Worm (Caenorhabditis elegans) whole organism, L3 larva: ENCODE data around the gene hira-1.

Source experiments
- R02D3.7 ChIP-seq: fragments of 150-350 bp; optimal IDR thresholded peaks from 2 replicates; lab custom pipeline; 2014; ENCODE audit warnings: missing biosample characterization, missing genetic modification characterization
- ZK546.5 ChIP-seq: sonication (generic microtip); optimal IDR thresholded peaks from 2 replicates; lab custom pipeline; 2017; ENCODE audit warnings: missing biosample characterization, missing genetic modification characterization
- aly-2 ChIP-seq: fragments of 150-350 bp; optimal IDR thresholded peaks from 2 replicates; lab custom pipeline; 2014; ENCODE audit warnings: missing biosample characterization, missing genetic modification characterization
- ama-1 ChIP-seq: fragments of 150-350 bp; optimal IDR thresholded peaks from 2 replicates; lab custom pipeline; 2018
- ceh-16 ChIP-seq: sonication (generic microtip); optimal IDR thresholded peaks from 2 replicates; lab custom pipeline; 2017; ENCODE audit warnings: missing biosample characterization, missing genetic modification characterization
- ceh-82 ChIP-seq: fragments of 150-350 bp; optimal IDR thresholded peaks from 2 replicates; lab custom pipeline; 2014; ENCODE audit warnings: missing biosample characterization, missing genetic modification characterization
- daf-12 ChIP-seq: fragments of 150-350 bp; optimal IDR thresholded peaks from 2 replicates; lab custom pipeline; 2014; ENCODE audit warnings: missing biosample characterization, missing genetic modification reagents, missing genetic modification characterization
- egl-27 ChIP-seq: sonication (generic microtip); optimal IDR thresholded peaks from 4 replicates; lab custom pipeline; 2017; ENCODE audit warnings: missing biosample characterization, missing genetic modification reagents, missing genetic modification characterization
- egl-5 ChIP-seq: fragments of 150-350 bp; optimal IDR thresholded peaks from 2 replicates; lab custom pipeline; 2017; ENCODE audit warnings: missing biosample characterization, missing genetic modification reagents, missing genetic modification characterization, inconsistent platforms
- elt-2 ChIP-seq: sonication (generic microtip); optimal IDR thresholded peaks from 2 replicates; lab custom pipeline; 2016; ENCODE audit warnings: missing genetic modification reagents, mild to moderate bottlenecking, missing genetic modification characterization, missing compliant biosample characterization
- eor-1 ChIP-seq, 2 experiments: fragments of 150-350 bp; optimal IDR thresholded peaks; 2 replicates each; lab custom pipeline; 2014 to 2018; ENCODE audit warnings: missing biosample characterization in 2 of 2, missing genetic modification characterization in 2 of 2
- fkh-10 ChIP-seq: sonication (generic microtip); optimal IDR thresholded peaks from 2 replicates; lab custom pipeline; 2017; ENCODE audit warnings: missing biosample characterization, missing genetic modification reagents, missing genetic modification characterization
- fkh-2 ChIP-seq: fragments of 150-350 bp; optimal IDR thresholded peaks from 2 replicates; lab custom pipeline; 2014; ENCODE audit warnings: missing biosample characterization, missing genetic modification reagents, missing genetic modification characterization
- fos-1 ChIP-seq: fragments of 150-350 bp; optimal IDR thresholded peaks from 2 replicates; lab custom pipeline; 2014; ENCODE audit warnings: missing biosample characterization, missing genetic modification characterization
- hmg-11 ChIP-seq: sonication (generic microtip); optimal IDR thresholded peaks from 2 replicates; lab custom pipeline; 2016; ENCODE audit warnings: missing genetic modification characterization, missing compliant biosample characterization
- jun-1 ChIP-seq: fragments of 150-350 bp; optimal IDR thresholded peaks from 2 replicates; lab custom pipeline; 2014; ENCODE audit warnings: missing biosample characterization, missing genetic modification reagents, missing genetic modification characterization
- lin-15B ChIP-seq: fragments of 150-350 bp; optimal IDR thresholded peaks from 2 replicates; lab custom pipeline; 2014; ENCODE audit warnings: missing biosample characterization, missing genetic modification characterization
- lin-39 ChIP-seq: fragments of 150-350 bp; optimal IDR thresholded peaks from 2 replicates; lab custom pipeline; 2018; ENCODE audit warnings: missing biosample characterization, missing genetic modification reagents, missing genetic modification characterization
- lsy-12 ChIP-seq: sonication (generic microtip); optimal IDR thresholded peaks from 2 replicates; lab custom pipeline; 2016; ENCODE audit warnings: mild to moderate bottlenecking, missing genetic modification characterization, missing compliant biosample characterization
- nfya-1 ChIP-seq: sonication (generic microtip); optimal IDR thresholded peaks from 2 replicates; lab custom pipeline; 2017; ENCODE audit warnings: missing genetic modification characterization, mild to moderate bottlenecking, missing compliant biosample characterization, antibody characterized with exemption, moderate library complexity; ENCODE audit not compliant: insufficient read depth
- nhr-11 ChIP-seq: fragments of 150-350 bp; optimal IDR thresholded peaks from 2 replicates; lab custom pipeline; 2014; ENCODE audit warnings: missing biosample characterization, missing genetic modification characterization
- nhr-12 ChIP-seq: fragments of 150-350 bp; optimal IDR thresholded peaks from 2 replicates; lab custom pipeline; 2014; ENCODE audit warnings: missing biosample characterization, missing genetic modification characterization
- nhr-23 ChIP-seq: fragments of 150-350 bp; optimal IDR thresholded peaks from 2 replicates; lab custom pipeline; 2014; ENCODE audit warnings: missing biosample characterization, missing genetic modification reagents, missing genetic modification characterization
- nhr-25 ChIP-seq: sonication (generic microtip); optimal IDR thresholded peaks from 2 replicates; lab custom pipeline; 2017; ENCODE audit warnings: missing biosample characterization, missing genetic modification characterization
- nhr-43 ChIP-seq: sonication (generic microtip); optimal IDR thresholded peaks from 2 replicates; lab custom pipeline; 2016; ENCODE audit warnings: mild to moderate bottlenecking, missing genetic modification characterization, missing compliant biosample characterization; ENCODE audit not compliant: poor library complexity, severe bottlenecking
- nhr-67 ChIP-seq: fragments of 150-350 bp; optimal IDR thresholded peaks from 2 replicates; lab custom pipeline; 2014; ENCODE audit warnings: missing biosample characterization, missing genetic modification characterization
- nhr-76 ChIP-seq: fragments of 150-350 bp; sonication (generic microtip); optimal IDR thresholded peaks from 5 replicates; lab custom pipeline; 2014; ENCODE audit warnings: missing biosample characterization, missing genetic modification characterization
- nhr-77 ChIP-seq: fragments of 150-350 bp; optimal IDR thresholded peaks from 2 replicates; lab custom pipeline; 2014; ENCODE audit warnings: missing biosample characterization, missing genetic modification characterization
- pha-4 ChIP-seq: fragments of 150-350 bp; optimal IDR thresholded peaks from 2 replicates; lab custom pipeline; 2014; ENCODE audit warnings: missing biosample characterization, missing genetic modification reagents, missing genetic modification characterization
- pqm-1 ChIP-seq: fragments of 150-350 bp; optimal IDR thresholded peaks from 2 replicates; lab custom pipeline; 2017; ENCODE audit warnings: missing biosample characterization, missing genetic modification characterization, inconsistent platforms
- sea-2 ChIP-seq: fragments of 150-350 bp; sonication (generic microtip); optimal IDR thresholded peaks from 4 replicates; lab custom pipeline; 2014; ENCODE audit warnings: missing biosample characterization, missing genetic modification reagents, missing genetic modification characterization
- skn-1 ChIP-seq: fragments of 150-350 bp; optimal IDR thresholded peaks from 2 replicates; lab custom pipeline; 2014; ENCODE audit warnings: missing biosample characterization, missing genetic modification characterization
- snpc-4 ChIP-seq: fragments of 150-350 bp; optimal IDR thresholded peaks from 2 replicates; lab custom pipeline; 2014; ENCODE audit warnings: missing biosample characterization, missing genetic modification characterization
- tbx-2 ChIP-seq: sonication (generic microtip); optimal IDR thresholded peaks from 2 replicates; lab custom pipeline; 2016; ENCODE audit warnings: mild to moderate bottlenecking, missing genetic modification characterization, missing compliant biosample characterization
- unc-39 ChIP-seq: sonication (generic microtip); optimal IDR thresholded peaks from 4 replicates; lab custom pipeline; 2017; ENCODE audit warnings: missing biosample characterization, missing genetic modification characterization
- unc-62 ChIP-seq: fragments of 150-350 bp; sonication (generic microtip); optimal IDR thresholded peaks from 4 replicates; lab custom pipeline; 2014; ENCODE audit warnings: missing biosample characterization, missing genetic modification reagents, missing genetic modification characterization
- zag-1 ChIP-seq: fragments of 150-350 bp; optimal IDR thresholded peaks from 2 replicates; lab custom pipeline; 2014; ENCODE audit warnings: missing biosample characterization, missing genetic modification characterization
- ztf-11 ChIP-seq: fragments of 150-350 bp; optimal IDR thresholded peaks from 2 replicates; lab custom pipeline; 2014; ENCODE audit warnings: missing biosample characterization, missing genetic modification characterization
- ztf-4 ChIP-seq: fragments of 150-350 bp; optimal IDR thresholded peaks from 2 replicates; lab custom pipeline; 2014; ENCODE audit warnings: missing biosample characterization, missing genetic modification characterization

hira-1 gene

ce11 chrIII:5224908-5225307, 34.0 kb downstream of the hira-1 start (continued):
- TF ChIP-seq nhr-23 (peak; percentile 44), nhr-43 (tag; lab: Kevin White, UChicago) (no peak), lin-15B (no peak), daf-12 (tag; lab: Kevin White, UChicago) (no peak)

DNA sequence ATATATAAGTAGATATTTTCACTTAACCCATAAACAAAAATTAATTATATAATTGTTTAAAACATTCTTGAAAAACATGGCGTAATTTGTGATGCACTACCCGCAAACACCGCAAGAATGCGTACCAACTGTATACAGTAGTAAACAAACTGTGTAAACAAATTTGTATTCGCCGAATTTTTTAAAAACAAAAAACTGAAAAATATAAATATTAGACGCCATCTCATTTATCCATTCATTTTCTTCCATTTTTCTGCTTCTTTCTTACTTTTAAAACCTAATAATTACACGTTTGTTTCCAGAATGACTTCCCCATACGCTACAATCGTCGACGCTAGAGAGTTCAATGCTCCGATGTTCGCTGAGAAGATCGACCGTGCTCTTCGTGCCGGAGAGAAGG, 34.4 kb downstream of the hira-1 start, which contains the start of gene nex-1:
Gene nex-1 (plus strand): TSS at position 301 of the 400 bp plus-strand sequence.
- no peak for TF ChIP-seq nhr-23
- no peak for TF ChIP-seq zag-1 (tag; lab: Kevin White, UChicago)
- TF ChIP-seq nhr-12 (tag; lab: Kevin White, UChicago), result no peak
- no peak for TF ChIP-seq nhr-77 (tag; lab: Kevin White, UChicago)
- TF ChIP-seq nhr-25, result no peak
- TF ChIP-seq fos-1 (tag; lab: Kevin White, UChicago), result no peak
- TF ChIP-seq jun-1 (tag; lab: Kevin White, UChicago), result no peak
- no peak for TF ChIP-seq aly-2 (tag; lab: Kevin White, UChicago)
- no peak for TF ChIP-seq snpc-4 (tag; lab: Kevin White, UChicago)
- no peak for TF ChIP-seq nhr-11 (tag; lab: Kevin White, UChicago)
- TF ChIP-seq nfya-1 (tag; lab: Kevin White, UChicago), result no peak
- TF ChIP-seq nhr-76 (tag; lab: Kevin White, UChicago), result no peak
- no peak for TF ChIP-seq egl-5 (tag; lab: Kevin White, UChicago)
- TF ChIP-seq sea-2 (GFP tag; lab: Kevin White, UChicago), result no peak
- TF ChIP-seq unc-62 (GFP tag; lab: Kevin White, UChicago), result no peak
- no peak for TF ChIP-seq ZK546.5 (tag; lab: Kevin White, UChicago)
- no peak for TF ChIP-seq lin-39 (tag; lab: Kevin White, UChicago)
- TF ChIP-seq ama-1 (lab: Kevin White, UChicago), result no peak

- no peak for TF ChIP-seq egl-27
- no peak for TF ChIP-seq nhr-77 (tag; lab: Kevin White, UChicago)
- TF ChIP-seq lin-39 (tag; lab: Kevin White, UChicago), result peak; percentile 94
- peak; percentile 97 for TF ChIP-seq pha-4 (tag; lab: Kevin White, UChicago)
- TF ChIP-seq nhr-11 (tag; lab: Kevin White, UChicago), result peak; percentile 30
- peak; percentile 42 for TF ChIP-seq ama-1 (lab: Kevin White, UChicago)
- TF ChIP-seq elt-2 (tag; lab: Kevin White, UChicago), result peak; percentile 62
- TF ChIP-seq fkh-2 (tag; lab: Kevin White, UChicago), result no peak
- peak; percentile 9 for TF ChIP-seq ceh-82
- TF ChIP-seq skn-1, result peak; percentile 57
- TF ChIP-seq nfya-1 (tag; lab: Kevin White, UChicago), result peak; percentile 93
- peak; percentile 80 for TF ChIP-seq nhr-43 (tag; lab: Kevin White, UChicago)
- TF ChIP-seq egl-5 (tag; lab: Kevin White, UChicago), result peak; percentile 88
- peak; percentile 42 for TF ChIP-seq pqm-1
- TF ChIP-seq ceh-16, result no peak
- TF ChIP-seq R02D3.7 (tag; lab: Kevin White, UChicago), result peak; percentile 50
- TF ChIP-seq hmg-11, result peak; percentile 91
- TF ChIP-seq unc-39 (tag; lab: Kevin White, UChicago), result no peak
- peak; percentile 78 for TF ChIP-seq nhr-25
- no peak for TF ChIP-seq eor-1 (tag; optimal IDR thresholded peaks at IDR 0.05; lab: Kevin White, UChicago)
- TF ChIP-seq ztf-4, result peak; percentile 25
- peak; percentile 33 for TF ChIP-seq fkh-10 (GFP tag; lab: Kevin White, UChicago)
- peak; percentile 92 for TF ChIP-seq nhr-23
- peak; percentile 40 for TF ChIP-seq snpc-4 (tag; lab: Kevin White, UChicago)
- peak; percentile 95 for TF ChIP-seq lin-15B
- no peak for TF ChIP-seq ztf-11 (tag; lab: Kevin White, UChicago)
- no peak for TF ChIP-seq nhr-67 (tag; lab: Kevin White, UChicago)
- TF ChIP-seq tbx-2 (tag; lab: Kevin White, UChicago), result peak; percentile 29
- peak; percentile 2 for TF ChIP-seq jun-1 (tag; lab: Kevin White, UChicago)
- TF ChIP-seq lsy-12 (tag; lab: Kevin White, UChicago), result peak; percentile 77
- TF ChIP-seq, all 47 proteins: peak for 22
Observed at ce11 chrIII:5227831-5228467, 37.0 kb downstream of the hira-1 start, which contains the start of the genes C34E10.12, C34E10.10 and atp-2. TSS of gene C34E10.12 (minus strand) at chrIII:5227881. TSS of gene C34E10.10 (minus strand) at chrIII:5227884. TSS of gene atp-2 (plus strand) at chrIII:5228417.
